Worm (Caenorhabditis elegans): ENCODE data around the gene F11A5.13.

The F11A5.13 gene

DNA sequence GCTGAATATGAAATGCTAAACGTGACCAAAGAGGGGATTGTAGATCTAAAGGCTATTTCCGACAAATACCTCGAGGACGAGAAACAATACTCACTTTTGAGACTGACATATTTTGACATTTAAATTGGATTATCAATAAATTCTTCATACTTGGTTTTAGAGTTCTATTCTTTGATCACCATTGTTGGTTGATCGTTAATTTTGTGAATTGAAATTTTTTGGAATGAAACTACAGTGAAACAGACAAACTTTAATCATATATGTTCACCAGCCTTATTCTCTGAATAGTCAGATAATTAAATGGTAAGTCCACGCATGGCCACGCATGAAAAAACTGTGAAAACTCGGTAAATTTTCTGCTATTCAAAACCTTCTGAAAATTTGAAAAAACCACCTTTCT, 23.9 kb downstream of the F11A5.13 start, which contains the start of gene F11A5.18:
F11A5.18 (plus strand) TSS at position 301 of the 400 bp plus-strand sequence.
- TF ChIP-seq elt-2 (tag; optimal IDR thresholded peaks at IDR 0.05) (no peak), nhr-25 (tag; optimal IDR thresholded peaks at IDR 0.05) (no peak), lin-39 (tag; optimal IDR thresholded peaks at IDR 0.05) (no peak), fkh-10 (GFP tag; optimal IDR thresholded peaks at IDR 0.05) (no peak), ceh-82 (tag; optimal IDR thresholded peaks at IDR 0.05) (no peak)

- TF ChIP-seq tbx-2 (tag; optimal IDR thresholded peaks at IDR 0.05) (no peak), ztf-11 (tag; optimal IDR thresholded peaks at IDR 0.05) (no peak), nhr-77 (tag; optimal IDR thresholded peaks at IDR 0.05) (no peak)
These were observed 24.8 kb downstream of the F11A5.13 start, which contains the start of gene F11A5.17 for ce11 chrV:16201730-16202129. Gene F11A5.17, plus strand, starts transcription at chrV:16202030.

ce11 chrV:16198016-16198415, 28.5 kb downstream of the F11A5.13 start, which contains the start of gene F11A5.5:
Gene F11A5.5, plus strand, starts transcription at chrV:16198316.
- TF ChIP-seq fos-1 (tag; optimal IDR thresholded peaks at IDR 0.05) = no peak

ce11 chrV:16195379-16195778, 31.1 kb downstream of the F11A5.13 start, which contains the start of gene rabr-3:
Gene rabr-3, plus strand, starts transcription at chrV:16195679.
- TF ChIP-seq ceh-9 (tag; optimal IDR thresholded peaks at IDR 0.05) = no peak

ce11 chrV:16194639-16195038, 31.8 kb downstream of the F11A5.13 start, which contains the start of gene rabr-4:
Gene rabr-4, plus strand, starts transcription at chrV:16194939.
- TF ChIP-seq unc-39 (tag; optimal IDR thresholded peaks at IDR 0.05) = no peak
- TF ChIP-seq nfya-1 (tag; optimal IDR thresholded peaks at IDR 0.05; ENCODE audit: insufficient read depth) = no peak
- no peak for TF ChIP-seq nhr-76 (tag; optimal IDR thresholded peaks at IDR 0.05)

- TF ChIP-seq tbx-2 (tag; optimal IDR thresholded peaks at IDR 0.05) = no peak
- TF ChIP-seq aly-2 (tag; optimal IDR thresholded peaks at IDR 0.05) = no peak
- no peak for TF ChIP-seq snpc-4 (tag; optimal IDR thresholded peaks at IDR 0.05)
- no peak for TF ChIP-seq fkh-10 (GFP tag; optimal IDR thresholded peaks at IDR 0.05)
- TF ChIP-seq nhr-28 (tag; optimal IDR thresholded peaks at IDR 0.05) = no peak
- TF ChIP-seq nhr-43 (tag; optimal IDR thresholded peaks at IDR 0.05; ENCODE audit: poor library complexity, severe bottlenecking) = no peak
- TF ChIP-seq sea-2 (GFP tag; optimal IDR thresholded peaks at IDR 0.05) = no peak
- no peak for TF ChIP-seq ceh-9 (tag; optimal IDR thresholded peaks at IDR 0.05)
- TF ChIP-seq R02D3.7 (tag; optimal IDR thresholded peaks at IDR 0.05) = no peak
- no peak for TF ChIP-seq nhr-237 (tag; optimal IDR thresholded peaks at IDR 0.05)
- TF ChIP-seq hmg-11 (tag; optimal IDR thresholded peaks at IDR 0.05) = no peak
- TF ChIP-seq ceh-82 (tag; optimal IDR thresholded peaks at IDR 0.05) = no peak
- no peak for TF ChIP-seq mdl-1 (tag; optimal IDR thresholded peaks at IDR 0.05)
- no peak for TF ChIP-seq lin-39 (tag; optimal IDR thresholded peaks at IDR 0.05)
- no peak for TF ChIP-seq unc-62 (GFP tag; optimal IDR thresholded peaks at IDR 0.05)
- no peak for TF ChIP-seq ztf-4 (tag; optimal IDR thresholded peaks at IDR 0.05)
- no peak for TF ChIP-seq elt-1 (tag; optimal IDR thresholded peaks at IDR 0.05)
- TF ChIP-seq jun-1 (tag; optimal IDR thresholded peaks at IDR 0.05) = no peak
These were observed 34.4 kb downstream of the F11A5.13 start, which contains the start of gene srh-279 for ce11 chrV:16192114-16192513. Gene srh-279, plus strand, starts transcription at chrV:16192414.

- TF ChIP-seq nhr-11 (tag; optimal IDR thresholded peaks at IDR 0.05) (no peak), lin-39 (tag; optimal IDR thresholded peaks at IDR 0.05) (no peak), egl-27 (tag; optimal IDR thresholded peaks at IDR 0.05) (no peak), lsy-12 (tag; optimal IDR thresholded peaks at IDR 0.05) (no peak), zag-1 (tag; optimal IDR thresholded peaks at IDR 0.05) (no peak), elt-1 (tag; optimal IDR thresholded peaks at IDR 0.05) (no peak), nhr-76 (tag; optimal IDR thresholded peaks at IDR 0.05) (no peak), nhr-28 (tag; optimal IDR thresholded peaks at IDR 0.05) (no peak), lin-15B (tag; optimal IDR thresholded peaks at IDR 0.05) (no peak), aly-2 (tag; optimal IDR thresholded peaks at IDR 0.05) (no peak), nhr-25 (tag; optimal IDR thresholded peaks at IDR 0.05) (no peak)
These were observed 36.0 kb downstream of the F11A5.13 start, which contains the start of gene srh-281 for ce11 chrV:16190485-16190884. Gene srh-281, plus strand, starts transcription at chrV:16190785.

Data from whole organism, L3 larva.